Fruit fly (Drosophila melanogaster) whole organism, embryonic: Measurements from ENCODE around the gene CG33235.

Experiments used
- Atf-2 ChIP-seq: fragments of 200-800 bp; sonication (Bioruptor generic); optimal IDR thresholded peaks from 2 replicates; lab custom pipeline; 2016; ENCODE audit warnings: missing biosample characterization, missing genetic modification characterization
- Awh ChIP-seq: fragments of 200-800 bp; sonication (Bioruptor generic); IDR thresholded peaks from 2 replicates; pipeline ENCODE4, ENCODE4 v1.3.6; 2022; ENCODE audit warnings: missing biosample characterization, missing genetic modification characterization
- Bteb2 ChIP-seq: fragments of 200-800 bp; sonication (Bioruptor generic); optimal IDR thresholded peaks from 2 replicates; lab custom pipeline; 2016; ENCODE audit warnings: missing biosample characterization, missing genetic modification characterization
- CG10147 ChIP-seq: fragments of 200-800 bp; sonication (Bioruptor generic); optimal IDR thresholded peaks from 2 replicates; lab custom pipeline; 2019; ENCODE audit warnings: missing biosample characterization, mild to moderate bottlenecking, missing genetic modification characterization, moderate library complexity
- CG1024 ChIP-seq: fragments of 200-800 bp; sonication (Bioruptor generic); IDR thresholded peaks from 2 replicates; pipeline ENCODE4 v1.3.6; 2022; ENCODE audit warnings: missing biosample characterization, missing genetic modification characterization
- CG11696 ChIP-seq: fragments of 200-800 bp; sonication (Bioruptor generic); IDR thresholded peaks from 2 replicates; pipeline ENCODE4 v1.3.6; 2022; ENCODE audit warnings: missing biosample characterization, missing genetic modification characterization
- CG12744 ChIP-seq: fragments of 200-800 bp; sonication (Bioruptor generic); optimal IDR thresholded peaks from 2 replicates; lab custom pipeline; 2016; ENCODE audit warnings: missing biosample characterization, missing genetic modification characterization
- CG14014 ChIP-seq: fragments of 200-800 bp; sonication (Bioruptor generic); IDR thresholded peaks from 2 replicates; pipeline ENCODE4 v1.3.6; 2022; ENCODE audit warnings: missing biosample characterization, missing genetic modification characterization
- CG17359 ChIP-seq: fragments of 200-800 bp; sonication (Bioruptor generic); optimal IDR thresholded peaks from 3 replicates; lab custom pipeline; 2018; ENCODE audit warnings: missing biosample characterization, mild to moderate bottlenecking, missing genetic modification characterization, moderate library complexity
- CG17612 ChIP-seq: fragments of 200-800 bp; sonication (Bioruptor generic); IDR thresholded peaks from 2 replicates; pipeline ENCODE4 v1.3.6; 2022; ENCODE audit warnings: missing biosample characterization, missing genetic modification characterization
- CG18476 ChIP-seq: fragments of 200-800 bp; sonication (Bioruptor generic); optimal IDR thresholded peaks from 2 replicates; lab custom pipeline; 2016; ENCODE audit warnings: missing biosample characterization, mild to moderate bottlenecking, missing genetic modification characterization
- CG2129 ChIP-seq: fragments of 200-800 bp; sonication (Bioruptor generic); IDR thresholded peaks from 2 replicates; pipeline ENCODE4 v1.3.6; 2022; ENCODE audit warnings: missing biosample characterization, missing genetic modification characterization; ENCODE audit not compliant: partially characterized antibody
- CG2678 ChIP-seq: fragments of 200-800 bp; sonication (Bioruptor generic); optimal IDR thresholded peaks from 3 replicates; lab custom pipeline; 2019; ENCODE audit warnings: missing biosample characterization, mild to moderate bottlenecking, missing genetic modification characterization, moderate library complexity
- CG30431 ChIP-seq: fragments of 200-800 bp; sonication (Bioruptor generic); optimal IDR thresholded peaks from 2 replicates; lab custom pipeline; 2017; ENCODE audit warnings: missing biosample characterization, missing genetic modification characterization
- CG31365 ChIP-seq: fragments of 200-800 bp; sonication (Bioruptor generic); optimal IDR thresholded peaks from 2 replicates; lab custom pipeline; 2018; ENCODE audit warnings: missing biosample characterization, mild to moderate bottlenecking, missing genetic modification characterization
- CG34422 ChIP-seq: fragments of 200-800 bp; sonication (Bioruptor generic); IDR thresholded peaks from 3 replicates; pipeline ENCODE4 v1.3.6; 2022; ENCODE audit warnings: missing biosample characterization, missing genetic modification characterization
- CG5245 ChIP-seq: fragments of 200-800 bp; sonication (Bioruptor generic); optimal IDR thresholded peaks from 3 replicates; lab custom pipeline; 2016; ENCODE audit warnings: missing biosample characterization, missing genetic modification characterization
- CG6272 ChIP-seq: fragments of 200-800 bp; sonication (Bioruptor generic); IDR thresholded peaks from 2 replicates; pipeline ENCODE4 v1.3.6; 2022; ENCODE audit warnings: missing biosample characterization, missing genetic modification characterization
- CG6654 ChIP-seq: fragments of 200-800 bp; sonication (Bioruptor generic); optimal IDR thresholded peaks from 2 replicates; lab custom pipeline; 2017; ENCODE audit warnings: missing biosample characterization, mild to moderate bottlenecking, missing genetic modification characterization
- CG7357 ChIP-seq: fragments of 200-800 bp; sonication (Bioruptor generic); IDR thresholded peaks from 3 replicates; pipeline ENCODE4 v1.3.6; 2022; ENCODE audit warnings: missing biosample characterization, missing genetic modification characterization
- CG7963 ChIP-seq: fragments of 200-800 bp; sonication (Bioruptor generic); IDR thresholded peaks from 3 replicates; pipeline ENCODE4 v1.3.6; 2022; ENCODE audit warnings: missing biosample characterization, missing genetic modification characterization; ENCODE audit not compliant: partially characterized antibody
- Camta ChIP-seq: fragments of 200-800 bp; sonication (Bioruptor generic); optimal IDR thresholded peaks from 2 replicates; lab custom pipeline; 2016; ENCODE audit warnings: missing biosample characterization, missing genetic modification characterization
- Dll ChIP-seq: fragments of 200-800 bp; sonication (Bioruptor generic); IDR thresholded peaks from 4 replicates; pipeline ENCODE4 v1.3.6; 2022; ENCODE audit warnings: missing biosample characterization, missing genetic modification characterization; ENCODE audit not compliant: partially characterized antibody
- Gug ChIP-seq: fragments of 200-800 bp; sonication (Bioruptor generic); IDR thresholded peaks from 4 replicates; pipeline ENCODE4 v1.3.6; 2022; ENCODE audit warnings: missing biosample characterization, missing genetic modification characterization
- H2.0 ChIP-seq: fragments of 200-800 bp; sonication (Bioruptor generic); IDR thresholded peaks from 2 replicates; pipeline ENCODE4 v1.3.6; 2022; ENCODE audit warnings: missing biosample characterization, missing genetic modification characterization
- HmgZ ChIP-seq: fragments of 200-800 bp; sonication (Bioruptor generic); optimal IDR thresholded peaks from 2 replicates; lab custom pipeline; 2018; ENCODE audit warnings: missing biosample characterization, mild to moderate bottlenecking, missing genetic modification characterization
- Jarid2 ChIP-seq: fragments of 200-800 bp; sonication (Bioruptor generic); optimal IDR thresholded peaks from 3 replicates; lab custom pipeline; 2017; ENCODE audit warnings: mild to moderate bottlenecking, missing biosample characterization, missing genetic modification reagents, missing genetic modification characterization
- NC2β ChIP-seq: fragments of 200-800 bp; sonication (Bioruptor generic); optimal IDR thresholded peaks from 2 replicates; lab custom pipeline; 2016; ENCODE audit warnings: missing biosample characterization, missing genetic modification characterization
- Pdp1 ChIP-seq, 2 experiments: fragments of 200-800 bp; sonication (Bioruptor generic); optimal IDR thresholded peaks; 3 replicates each; lab custom pipeline; 2016; ENCODE audit warnings: missing biosample characterization in 2 of 2, missing genetic modification characterization in 2 of 2, mild to moderate bottlenecking in 1 of 2, moderate library complexity in 1 of 2
- Scr ChIP-seq: fragments of 200-800 bp; sonication (Bioruptor generic); IDR thresholded peaks from 2 replicates; pipeline ENCODE4 v1.3.6; 2022; ENCODE audit warnings: missing biosample characterization, missing genetic modification characterization; ENCODE audit not compliant: partially characterized antibody
- Sox100B ChIP-seq: fragments of 200-800 bp; sonication (Bioruptor generic); optimal IDR thresholded peaks from 3 replicates; lab custom pipeline; 2018; ENCODE audit warnings: missing biosample characterization, mild to moderate bottlenecking, missing genetic modification characterization
- Ssrp ChIP-seq: fragments of 200-800 bp; sonication (Bioruptor generic); optimal IDR thresholded peaks from 2 replicates; lab custom pipeline; 2018; ENCODE audit warnings: missing biosample characterization, mild to moderate bottlenecking, missing genetic modification characterization, moderate library complexity
- Vsx1 ChIP-seq: fragments of 200-800 bp; sonication (Bioruptor generic); optimal IDR thresholded peaks from 2 replicates; lab custom pipeline; 2017; ENCODE audit warnings: missing biosample characterization, mild to moderate bottlenecking, missing genetic modification characterization, missing genetic modification reagents
- btn ChIP-seq: fragments of 200-800 bp; sonication (Bioruptor generic); optimal IDR thresholded peaks from 2 replicates; lab custom pipeline; 2016; ENCODE audit warnings: missing biosample characterization, missing genetic modification characterization
- chif ChIP-seq, 2 experiments: fragments of 200-800 bp; sonication (Bioruptor generic); optimal IDR thresholded peaks; 3 replicates each; lab custom pipeline; 2016; ENCODE audit warnings: missing biosample characterization in 2 of 2, missing genetic modification characterization in 2 of 2
- ftz-f1 ChIP-seq: fragments of 200-800 bp; sonication (Bioruptor generic); optimal IDR thresholded peaks from 2 replicates; lab custom pipeline; 2016; ENCODE audit warnings: missing biosample characterization, missing genetic modification characterization
- hb ChIP-seq: fragments of 200-800 bp; sonication (Bioruptor generic); IDR thresholded peaks from 3 replicates; pipeline ENCODE4 v1.3.6; 2022; ENCODE audit warnings: missing biosample characterization, missing genetic modification characterization; ENCODE audit not compliant: partially characterized antibody
- hth ChIP-seq: fragments of >200 bp; optimal IDR thresholded peaks from 2 replicates; lab custom pipeline; 2017; ENCODE audit warnings: inconsistent platforms
- nmo ChIP-seq: fragments of 200-800 bp; sonication (Bioruptor generic); optimal IDR thresholded peaks from 2 replicates; lab custom pipeline; 2018; ENCODE audit warnings: missing biosample characterization, mild to moderate bottlenecking, missing genetic modification characterization, moderate library complexity
- peb ChIP-seq: fragments of 200-800 bp; sonication (Bioruptor generic); IDR thresholded peaks from 2 replicates; pipeline ENCODE4 v1.3.6; 2022; ENCODE audit warnings: missing biosample characterization, missing genetic modification characterization
- pho ChIP-seq: fragments of 200-800 bp; sonication (Bioruptor generic); optimal IDR thresholded peaks from 2 replicates; lab custom pipeline; 2016; ENCODE audit warnings: missing biosample characterization, missing genetic modification characterization
- phol ChIP-seq: fragments of 200-800 bp; sonication (Bioruptor generic); optimal IDR thresholded peaks from 3 replicates; lab custom pipeline; 2018; ENCODE audit warnings: missing biosample characterization, mild to moderate bottlenecking, missing genetic modification characterization, moderate library complexity
- salm ChIP-seq: fragments of 200-800 bp; sonication (Bioruptor generic); optimal IDR thresholded peaks from 2 replicates; lab custom pipeline; 2018; ENCODE audit warnings: missing biosample characterization, mild to moderate bottlenecking, missing genetic modification characterization
- slbo ChIP-seq: fragments of 200-800 bp; sonication (Bioruptor generic); IDR thresholded peaks from 2 replicates; pipeline ENCODE4 v1.3.6; 2022; ENCODE audit warnings: missing biosample characterization, missing genetic modification characterization
- sob ChIP-seq: fragments of 200-800 bp; sonication (Bioruptor generic); IDR thresholded peaks from 2 replicates; pipeline ENCODE4 v1.3.6; 2022; ENCODE audit warnings: missing biosample characterization, missing genetic modification characterization
- trem ChIP-seq: fragments of 200-800 bp; optimal IDR thresholded peaks from 3 replicates; lab custom pipeline; 2019; ENCODE audit warnings: missing biosample characterization, mild to moderate bottlenecking, missing genetic modification characterization, moderate library complexity
- unc-4 ChIP-seq: fragments of 200-800 bp; sonication (Bioruptor generic); IDR thresholded peaks from 2 replicates; pipeline ENCODE4 v1.3.6; 2022; ENCODE audit warnings: missing biosample characterization, missing genetic modification characterization; ENCODE audit not compliant: partially characterized antibody
- wek ChIP-seq: fragments of 200-800 bp; sonication (Bioruptor generic); optimal IDR thresholded peaks from 3 replicates; lab custom pipeline; 2018; ENCODE audit warnings: missing biosample characterization, mild to moderate bottlenecking, missing genetic modification characterization, moderate library complexity
- z ChIP-seq: fragments of 200-800 bp; sonication (Bioruptor generic); IDR thresholded peaks from 3 replicates; pipeline ENCODE4 v1.3.6; 2022; ENCODE audit warnings: missing biosample characterization, missing genetic modification characterization
- zf30C ChIP-seq: fragments of 200-800 bp; sonication (Bioruptor generic); optimal IDR thresholded peaks from 3 replicates; lab custom pipeline; 2018; ENCODE audit warnings: missing biosample characterization, mild to moderate bottlenecking, missing genetic modification characterization

Gene CG33235

DNA sequence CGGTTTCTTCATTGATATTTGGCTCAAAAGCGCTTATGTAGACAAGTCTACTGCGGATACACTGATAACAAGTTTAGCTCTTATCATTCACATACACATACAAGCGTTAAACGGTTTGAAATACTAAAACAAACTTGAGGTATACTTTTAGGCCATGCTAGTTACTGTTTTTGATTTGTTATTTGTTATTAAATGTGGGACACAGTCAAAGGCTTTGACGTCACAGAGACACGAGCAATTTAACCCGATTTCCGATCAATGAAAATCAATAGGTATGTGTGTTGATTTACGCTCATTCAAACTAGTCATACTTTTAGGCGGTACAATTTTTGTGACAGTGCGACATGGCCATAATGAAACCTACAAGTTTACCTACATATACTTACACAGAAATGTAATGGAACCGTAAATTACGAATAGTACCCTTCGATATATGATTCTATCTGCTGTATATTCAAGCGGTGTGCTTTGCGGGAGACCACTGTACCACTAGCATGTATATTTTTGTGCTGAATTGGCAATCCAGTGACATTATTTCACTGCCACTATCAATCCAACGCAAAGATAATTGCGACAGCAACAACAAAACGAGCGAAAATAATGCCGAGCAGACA lies 44.5 kb downstream of the CG33235 start (continued):
- TF ChIP-seq Gug = peak; percentile 90
- TF ChIP-seq nmo (GFP tag; lab: Kevin White, UChicago) = peak; percentile 54
- peak; percentile 23 for TF ChIP-seq btn (GFP tag; lab: Kevin White, UChicago)
- no peak for TF ChIP-seq Vsx1 (GFP tag; lab: Kevin White, UChicago)
- TF ChIP-seq CG18476 (GFP tag; lab: Kevin White, UChicago) = peak; percentile 31
- peak; percentile 69 for TF ChIP-seq CG10147
- TF ChIP-seq CG7357 = peak; percentile 62; the same call in 2 of the 3 replicates
- TF ChIP-seq HmgZ = peak; percentile 91
- TF ChIP-seq CG17612 (GFP tag; lab: Robert Waterston, UW) = peak; percentile 61; the same call in 1 of the 2 replicates
- 0 out of 2 replicates have a peak, but pooled peaks have one; percentile 40 for TF ChIP-seq CG1024 (GFP tag; lab: Robert Waterston, UW)
- peak; percentile 85 for TF ChIP-seq CG14014 (GFP tag; lab: Robert Waterston, UW)
- peak; percentile 26 for TF ChIP-seq CG30431 (GFP tag; lab: Kevin White, UChicago)
- no peak for TF ChIP-seq wek (GFP tag; lab: Kevin White, UChicago)
- TF ChIP-seq Jarid2 (GFP tag; lab: Kevin White, UChicago) = no peak
- TF ChIP-seq Dll (GFP tag; lab: Robert Waterston, UW) = no peak
- peak; percentile 49 for TF ChIP-seq CG5245 (GFP tag; lab: Kevin White, UChicago)
- TF ChIP-seq zf30C = no peak
- no peak for TF ChIP-seq CG11696 (GFP tag; lab: Robert Waterston, UW)
- peak; percentile 3 for TF ChIP-seq Ssrp
- TF ChIP-seq z (GFP tag; lab: Robert Waterston, UW) = no peak; the same call in 2 of the 3 replicates
- TF ChIP-seq Awh (GFP tag; lab: Robert Waterston, UW) = peak; percentile 73
- TF ChIP-seq unc-4 (GFP tag; lab: Robert Waterston, UW) = no peak
- TF ChIP-seq CG2678 (tag; lab: Kevin White, UChicago) = peak; percentile 87
- TF ChIP-seq CG2129 (GFP tag; lab: Robert Waterston, UW) = no peak
- peak; percentile 57 for TF ChIP-seq CG12744 (GFP tag; lab: Kevin White, UChicago)
- no peak for TF ChIP-seq CG7963 (GFP tag; lab: Robert Waterston, UW)
- TF ChIP-seq Bteb2 (GFP tag; lab: Kevin White, UChicago) = peak; percentile 78
- TF ChIP-seq peb = 0 out of 2 replicates have a peak, but pooled peaks have one; percentile 21
- TF ChIP-seq H2.0 (GFP tag; lab: Robert Waterston, UW) = peak; percentile 75
- peak; percentile 84 for TF ChIP-seq pho
- peak; percentile 46; the same call in 1 of the 2 replicates for TF ChIP-seq CG6272 (GFP tag; lab: Robert Waterston, UW)
- TF ChIP-seq NC2β = no peak
- TF ChIP-seq Atf-2 (GFP tag; lab: Kevin White, UChicago) = peak; percentile 57
- TF ChIP-seq Camta (GFP tag; lab: Kevin White, UChicago) = peak; percentile 50
- TF ChIP-seq CG6654 (GFP tag; lab: Kevin White, UChicago) = peak; percentile 55
- peak; percentile 44 to 64 for TF ChIP-seq Pdp1 (GFP tag; optimal IDR thresholded peaks at IDR 0.05; lab: Kevin White, UChicago)
- no peak for TF ChIP-seq trem (tag; lab: Kevin White, UChicago)
- TF ChIP-seq slbo (GFP tag; lab: Robert Waterston, UW) = peak; percentile 96
- peak; percentile 66 for TF ChIP-seq CG17359
- TF ChIP-seq CG31365 = peak; percentile 39
- peak; percentile 49 to 72 for TF ChIP-seq chif (GFP tag; optimal IDR thresholded peaks at IDR 0.05; lab: Kevin White, UChicago)
- TF ChIP-seq Scr (GFP tag; lab: Robert Waterston, UW) = no peak
- TF ChIP-seq phol (tag; lab: Kevin White, UChicago) = peak; percentile 43
- no peak for TF ChIP-seq salm
- no peak for TF ChIP-seq hb
- TF ChIP-seq CG34422 (GFP tag; lab: Robert Waterston, UW) = peak; percentile 87
- peak; percentile 89 for TF ChIP-seq sob
- TF ChIP-seq Sox100B (GFP tag; lab: Kevin White, UChicago) = peak; percentile 22
- no peak for TF ChIP-seq hth
- TF ChIP-seq ftz-f1 (GFP tag; lab: Kevin White, UChicago) = peak; percentile 48
